Worm (Caenorhabditis elegans) whole organism, early embryonic: ENCODE data around the gene rnp-1.

ENCODE experiments used
- B0310.2 ChIP-seq: sonication (generic microtip); optimal IDR thresholded peaks from 2 replicates; lab custom pipeline; 2016; ENCODE audit warnings: mild to moderate bottlenecking, missing genetic modification characterization, missing compliant biosample characterization
- F13C5.2 ChIP-seq: sonication (generic microtip); optimal IDR thresholded peaks from 2 replicates; lab custom pipeline; 2017; ENCODE audit warnings: mild to moderate bottlenecking, missing genetic modification characterization, inconsistent platforms, missing compliant biosample characterization
- aly-1 ChIP-seq: sonication (generic microtip); optimal IDR thresholded peaks from 2 replicates; lab custom pipeline; 2016; ENCODE audit warnings: missing genetic modification characterization, missing compliant biosample characterization
- ama-1 ChIP-seq: fragments of 150-350 bp; optimal IDR thresholded peaks from 2 replicates; lab custom pipeline; 2014
- ceh-13 ChIP-seq: fragments of 200-800 bp; sonication (Bioruptor generic); optimal IDR thresholded peaks from 2 replicates; lab custom pipeline; 2018; ENCODE audit warnings: mild to moderate bottlenecking, missing genetic modification characterization, missing compliant biosample characterization
- ceh-36 ChIP-seq: sonication (generic microtip); optimal IDR thresholded peaks from 2 replicates; lab custom pipeline; 2016; ENCODE audit warnings: missing genetic modification characterization, inconsistent platforms, missing compliant biosample characterization
- ets-7 ChIP-seq: sonication (generic microtip); optimal IDR thresholded peaks from 2 replicates; lab custom pipeline; 2016; ENCODE audit warnings: missing genotype, missing genetic modification characterization, missing compliant biosample characterization
- flt-1 ChIP-seq: fragments of 200-800 bp; sonication (Bioruptor generic); IDR thresholded peaks from 2 replicates; pipeline ENCODE4 v1.3.6; 2022; ENCODE audit warnings: missing genetic modification characterization, missing compliant biosample characterization
- hmbx-1 ChIP-seq: sonication (generic microtip); optimal IDR thresholded peaks from 2 replicates; lab custom pipeline; 2016; ENCODE audit warnings: mild to moderate bottlenecking, missing genetic modification characterization, missing compliant biosample characterization
- hmg-4 ChIP-seq: fragments of 200-800 bp; sonication (Bioruptor generic); optimal IDR thresholded peaks from 2 replicates; lab custom pipeline; 2018; ENCODE audit warnings: mild to moderate bottlenecking, missing genetic modification characterization, missing compliant biosample characterization
- hnd-1 ChIP-seq: sonication (generic microtip); optimal IDR thresholded peaks from 2 replicates; lab custom pipeline; 2016; ENCODE audit warnings: missing genetic modification characterization, missing compliant biosample characterization
- pes-1 ChIP-seq: fragments of 200-800 bp; sonication (Bioruptor generic); IDR thresholded peaks from 2 replicates; pipeline ENCODE4 v1.3.6; 2022; ENCODE audit warnings: missing genetic modification reagents, missing genetic modification characterization, missing compliant biosample characterization
- scrt-1 ChIP-seq: fragments of 200-800 bp; sonication (Bioruptor generic); IDR thresholded peaks from 2 replicates; pipeline ENCODE4 v1.3.6; 2022; ENCODE audit warnings: missing genetic modification characterization, missing compliant biosample characterization
- sea-1 ChIP-seq: fragments of 200-800 bp; sonication (Bioruptor generic); conservative IDR thresholded peaks from 2 replicates; pipeline ENCODE4 v1.3.6; 2022; ENCODE audit warnings: missing genetic modification characterization, missing compliant biosample characterization
- tbx-11 ChIP-seq: fragments of 200-800 bp; sonication (Bioruptor generic); IDR thresholded peaks from 2 replicates; pipeline ENCODE4 v1.3.6; 2022; ENCODE audit warnings: missing genetic modification characterization, missing compliant biosample characterization
- tbx-37 ChIP-seq: fragments of 200-800 bp; sonication (Bioruptor generic); conservative IDR thresholded peaks from 2 replicates; pipeline ENCODE4 v1.3.6; 2022; ENCODE audit warnings: missing genetic modification reagents, missing genetic modification characterization, missing compliant biosample characterization
- tra-4 ChIP-seq: sonication (generic microtip); optimal IDR thresholded peaks from 2 replicates; lab custom pipeline; 2017; ENCODE audit warnings: missing genetic modification characterization, missing compliant biosample characterization

rnp-1 gene

ce11 chrV:12192129-12192528 lies at the start of gene rnp-1:
TSS of gene rnp-1 (plus strand) at chrV:12192273.
- TF ChIP-seq tra-4, result no peak
- no peak for TF ChIP-seq scrt-1 (GFP tag; lab: Robert Waterston, UW)
- no peak for TF ChIP-seq pes-1 (GFP tag; lab: Robert Waterston, UW)
- TF ChIP-seq hmg-4 (GFP tag; lab: Kevin White, UChicago), result no peak
- no peak for TF ChIP-seq flt-1 (GFP tag; lab: Robert Waterston, UW)

- TF ChIP-seq ceh-36 (tag; lab: Kevin White, UChicago) (no peak), ets-7 (tag; lab: Kevin White, UChicago) (no peak)
Measured at ce11 chrV:12150607-12151006, 41.5 kb upstream of the rnp-1 start, which contains the start of gene che-11. TSS of gene che-11 (minus strand) at chrV:12150707.

ce11 chrV:12152857-12153256 lies 39.2 kb upstream of the rnp-1 start, which contains the start of gene C27A7.8:
TSS of gene C27A7.8 (plus strand) at chrV:12153157.
- TF ChIP-seq tbx-11 (no peak), sea-1 (no peak), ceh-36 (tag; lab: Kevin White, UChicago) (no peak), ceh-13 (GFP tag; lab: Kevin White, UChicago) (no peak), hnd-1 (no peak), scrt-1 (GFP tag; lab: Robert Waterston, UW) (no peak), hmg-4 (GFP tag; lab: Kevin White, UChicago) (no peak), tbx-37 (no peak), tra-4 (no peak), ets-7 (tag; lab: Kevin White, UChicago) (no peak), flt-1 (GFP tag; lab: Robert Waterston, UW) (no peak), F13C5.2 (no peak), B0310.2 (tag; lab: Kevin White, UChicago) (no peak), ama-1 (no peak)

DNA sequence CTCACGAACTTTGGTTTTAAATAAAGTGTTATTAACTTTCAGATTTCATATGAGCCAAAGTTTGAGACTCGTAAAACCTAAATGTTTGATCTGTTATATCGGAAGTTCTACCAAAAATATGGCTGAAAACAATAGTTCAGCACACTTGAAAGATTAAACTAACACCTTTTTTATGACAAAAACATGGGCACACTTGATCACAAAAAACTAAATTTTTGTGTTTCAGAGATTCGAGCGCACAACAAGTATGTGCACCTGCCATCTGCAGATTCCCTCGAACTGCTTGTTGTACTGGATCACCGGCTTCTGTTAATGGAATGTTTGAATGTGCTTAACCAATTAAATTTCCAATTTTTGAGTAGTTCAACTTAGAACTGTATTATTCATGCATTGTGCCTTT lies 38.3 kb upstream of the rnp-1 start:
- TF ChIP-seq hnd-1 (no peak), hmg-4 (GFP tag; lab: Kevin White, UChicago) (no peak), F13C5.2 (no peak), tra-4 (no peak), aly-1 (tag; lab: Kevin White, UChicago) (no peak), tbx-11 (no peak), ceh-13 (GFP tag; lab: Kevin White, UChicago) (no peak), ama-1 (no peak), B0310.2 (tag; lab: Kevin White, UChicago) (no peak), tbx-37 (no peak), ceh-36 (tag; lab: Kevin White, UChicago) (no peak), flt-1 (GFP tag; lab: Robert Waterston, UW) (no peak), scrt-1 (GFP tag; lab: Robert Waterston, UW) (no peak), hmbx-1 (tag; lab: Kevin White, UChicago) (no peak), sea-1 (no peak), ets-7 (tag; lab: Kevin White, UChicago) (no peak)

- no peak for TF ChIP-seq ceh-13 (GFP tag; lab: Kevin White, UChicago)
- no peak for TF ChIP-seq aly-1 (tag; lab: Kevin White, UChicago)
- no peak for TF ChIP-seq B0310.2 (tag; lab: Kevin White, UChicago)
- no peak for TF ChIP-seq hnd-1
- TF ChIP-seq flt-1 (GFP tag; lab: Robert Waterston, UW), result no peak
Measured at ce11 chrV:12154554-12154953, 37.5 kb upstream of the rnp-1 start, which contains the start of gene C27A7.9. TSS of gene C27A7.9 (minus strand) at chrV:12154654.

DNA sequence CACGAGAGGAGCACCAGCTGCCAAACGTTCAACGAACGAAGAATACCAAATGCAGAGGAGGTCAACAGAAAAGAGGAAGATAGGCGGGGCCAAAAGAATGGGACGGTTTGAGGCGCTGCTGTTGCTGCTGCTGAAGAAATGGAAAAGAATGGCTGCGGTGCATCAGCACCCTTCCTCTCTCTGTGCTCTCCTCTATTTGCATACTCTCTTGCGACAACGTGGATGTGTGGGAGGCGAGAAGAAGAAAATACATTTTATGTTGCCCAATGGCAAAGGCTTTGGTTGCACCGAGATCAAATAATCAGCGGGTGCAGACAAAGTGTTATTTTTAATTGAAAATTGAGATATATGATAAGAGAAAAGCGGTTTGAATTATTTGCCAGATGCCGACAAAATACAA lies 33.7 kb upstream of the rnp-1 start:
- TF ChIP-seq tbx-37 (no peak), pes-1 (GFP tag; lab: Robert Waterston, UW) (no peak), ets-7 (tag; lab: Kevin White, UChicago) (no peak), ama-1 (no peak), B0310.2 (tag; lab: Kevin White, UChicago) (no peak), ceh-13 (GFP tag; lab: Kevin White, UChicago) (no peak), tra-4 (no peak), F13C5.2 (no peak), aly-1 (tag; lab: Kevin White, UChicago) (no peak), tbx-11 (no peak)

DNA sequence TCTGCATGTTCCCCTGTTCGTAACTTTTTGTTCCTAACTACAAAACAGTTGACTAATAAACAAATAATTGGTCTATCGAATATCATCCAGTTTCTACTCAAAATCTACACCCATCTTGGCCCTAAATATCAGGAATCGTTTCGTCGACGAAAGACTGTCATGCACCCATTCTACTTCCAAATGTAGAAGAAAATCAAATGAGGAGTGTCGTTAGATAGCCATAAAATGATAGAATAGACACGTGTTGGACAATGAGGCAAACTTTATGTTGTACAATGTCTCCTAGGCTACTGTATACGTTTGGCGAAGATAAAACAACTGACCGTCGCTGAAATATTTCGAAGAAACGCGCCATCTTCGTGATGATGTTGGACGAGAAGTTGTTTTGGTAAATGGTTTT lies 32.1 kb upstream of the rnp-1 start:
- TF ChIP-seq tbx-37, result no peak
- no peak for TF ChIP-seq ets-7 (tag; lab: Kevin White, UChicago)
- TF ChIP-seq ceh-36 (tag; lab: Kevin White, UChicago), result no peak
- TF ChIP-seq ceh-13 (GFP tag; lab: Kevin White, UChicago), result no peak
- no peak for TF ChIP-seq pes-1 (GFP tag; lab: Robert Waterston, UW)
- no peak for TF ChIP-seq B0310.2 (tag; lab: Kevin White, UChicago)
- no peak for TF ChIP-seq sea-1
- TF ChIP-seq F13C5.2, result no peak
- no peak for TF ChIP-seq hmbx-1 (tag; lab: Kevin White, UChicago)
- no peak for TF ChIP-seq flt-1 (GFP tag; lab: Robert Waterston, UW)
- no peak for TF ChIP-seq hnd-1
- no peak for TF ChIP-seq aly-1 (tag; lab: Kevin White, UChicago)
- no peak for TF ChIP-seq tbx-11
- no peak for TF ChIP-seq tra-4
- TF ChIP-seq scrt-1 (GFP tag; lab: Robert Waterston, UW), result no peak
- TF ChIP-seq hmg-4 (GFP tag; lab: Kevin White, UChicago), result no peak
- no peak for TF ChIP-seq ama-1

DNA sequence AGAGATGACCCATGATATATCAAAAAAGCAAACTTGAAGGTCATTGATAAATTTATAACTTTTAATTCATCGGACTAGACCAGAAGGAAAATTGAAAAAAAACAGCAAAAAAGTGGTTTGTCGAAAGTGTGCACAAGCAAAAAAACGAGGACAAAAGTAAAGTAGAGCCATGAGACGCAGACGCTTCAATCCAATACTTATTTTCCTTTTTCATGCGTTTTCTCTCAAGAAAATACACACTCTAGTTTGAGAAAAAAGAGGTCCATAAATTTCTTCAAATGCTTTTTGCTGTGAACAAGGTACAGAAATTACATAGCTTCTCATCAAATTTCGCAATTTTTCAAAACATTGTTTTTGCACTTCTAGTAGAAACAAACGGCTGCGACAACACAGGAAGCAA lies 30.9 kb upstream of the rnp-1 start:
- no peak for TF ChIP-seq aly-1 (tag; lab: Kevin White, UChicago)
- no peak for TF ChIP-seq tra-4
- TF ChIP-seq tbx-37, result no peak
- no peak for TF ChIP-seq ceh-13 (GFP tag; lab: Kevin White, UChicago)
- no peak for TF ChIP-seq hnd-1
- no peak for TF ChIP-seq ets-7 (tag; lab: Kevin White, UChicago)
- TF ChIP-seq pes-1 (GFP tag; lab: Robert Waterston, UW), result no peak
